Worm (Caenorhabditis elegans): ENCODE measurements around the gene M03F8.1.

Gene M03F8.1

DNA sequence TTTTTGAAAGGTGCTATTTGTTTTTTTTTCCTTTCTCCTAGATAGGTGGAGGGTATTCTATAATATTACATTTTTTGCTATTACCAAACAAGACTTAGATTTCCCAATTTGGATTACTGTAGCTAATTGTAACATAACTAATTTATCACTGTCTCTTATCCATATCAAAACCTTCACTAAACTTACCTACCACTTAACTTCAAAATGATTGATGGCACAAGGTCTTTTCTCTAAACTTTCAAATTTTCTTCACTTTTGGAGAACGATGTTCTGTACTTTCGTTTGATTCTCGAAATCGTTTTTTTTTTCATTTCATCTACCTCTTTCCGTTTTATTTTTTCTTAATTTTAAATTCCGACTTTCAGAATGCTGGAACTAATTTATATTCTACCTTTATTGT, 32.1 kb downstream of the M03F8.1 start, which contains the start of gene dhs-16:
Gene dhs-16 (plus strand): TSS at position 366 of the 400 bp plus-strand sequence.
- no peak for TF ChIP-seq ceh-19 (GFP tag; optimal IDR thresholded peaks at IDR 0.05)
- no peak for TF ChIP-seq hlh-30 (tag; optimal IDR thresholded peaks at IDR 0.05; ENCODE audit: insufficient read depth)
- TF ChIP-seq ceh-45 (GFP tag; IDR thresholded peaks at IDR 0.05): no peak
- TF ChIP-seq ttx-3 (tag; optimal IDR thresholded peaks at IDR 0.05): no peak
- TF ChIP-seq C38D4.7 (GFP tag; optimal IDR thresholded peaks at IDR 0.05): no peak
- TF ChIP-seq pros-1 (tag; optimal IDR thresholded peaks at IDR 0.05): no peak
- no peak for TF ChIP-seq lin-11 (tag; optimal IDR thresholded peaks at IDR 0.05)
- no peak for TF ChIP-seq ahr-1 (tag; optimal IDR thresholded peaks at IDR 0.05)
- TF ChIP-seq ceh-24 (tag; optimal IDR thresholded peaks at IDR 0.05): no peak
- TF ChIP-seq che-1 (tag; optimal IDR thresholded peaks at IDR 0.05): no peak

DNA sequence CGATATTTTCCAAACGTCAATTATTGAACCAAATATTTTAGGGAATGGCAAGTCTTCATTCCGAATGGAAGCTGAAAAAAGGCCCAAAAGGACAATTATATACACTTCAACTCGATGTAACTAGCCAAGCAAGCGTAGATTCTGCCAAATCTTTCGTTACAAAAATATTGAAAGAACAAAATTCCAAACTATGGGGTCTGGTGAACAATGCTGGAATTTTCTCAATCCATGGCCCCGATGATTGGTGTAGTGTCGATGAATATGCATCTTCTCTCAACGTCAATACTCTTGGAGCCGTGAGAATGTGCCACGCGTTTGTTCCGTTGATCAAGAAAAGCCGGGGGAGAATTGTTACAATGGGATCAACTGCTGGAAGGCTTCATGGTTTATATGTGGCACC, 33.0 kb downstream of the M03F8.1 start:
- TF ChIP-seq ets-4 (tag; optimal IDR thresholded peaks at IDR 0.05) (no peak), ceh-30 (tag; optimal IDR thresholded peaks at IDR 0.05) (no peak), nhr-11 (tag; optimal IDR thresholded peaks at IDR 0.05) (no peak), lim-6 (tag; optimal IDR thresholded peaks at IDR 0.05) (no peak), F13H6.1 (tag; optimal IDR thresholded peaks at IDR 0.05) (no peak), ceh-18 (tag; optimal IDR thresholded peaks at IDR 0.05) (no peak), ztf-16 (tag; optimal IDR thresholded peaks at IDR 0.05) (no peak), pag-3 (tag; optimal IDR thresholded peaks at IDR 0.05; ENCODE audit: borderline replicate concordance) (no peak), npax-4 (tag; optimal IDR thresholded peaks at IDR 0.05) (no peak), ceh-31 (tag; optimal IDR thresholded peaks at IDR 0.05) (no peak), lin-11 (tag; optimal IDR thresholded peaks at IDR 0.05) (no peak), hlh-8 (tag; optimal IDR thresholded peaks at IDR 0.05) (no peak), hlh-13 (GFP tag; optimal IDR thresholded peaks at IDR 0.05) (no peak), pha-2 (tag; optimal IDR thresholded peaks at IDR 0.05) (no peak), ceh-9 (tag; optimal IDR thresholded peaks at IDR 0.05) (no peak), K09A11.1 (tag; optimal IDR thresholded peaks at IDR 0.05; ENCODE audit: insufficient read depth) (no peak), dmd-4 (tag; optimal IDR thresholded peaks at IDR 0.05; ENCODE audit: borderline replicate concordance) (no peak), dve-1 (tag; optimal IDR thresholded peaks at IDR 0.05) (no peak)

DNA sequence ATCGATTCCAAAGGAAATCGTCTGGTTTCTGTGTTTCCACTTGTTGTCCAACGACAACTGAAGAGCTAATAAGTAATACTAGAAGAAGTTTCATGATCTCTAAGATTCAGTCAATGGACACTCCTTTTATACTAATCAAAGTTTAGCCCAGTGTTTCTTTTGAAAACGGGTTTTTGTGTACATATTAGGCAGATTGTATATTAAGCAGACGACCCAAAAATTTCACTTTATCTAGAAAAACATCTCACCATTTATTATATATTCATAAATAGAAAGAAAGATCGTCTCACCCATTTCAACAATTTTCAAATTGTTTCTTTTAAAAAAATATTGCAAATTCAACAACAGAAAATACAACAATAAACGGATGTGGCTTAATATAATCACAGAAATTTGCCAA, 35.5 kb downstream of the M03F8.1 start, which contains the start of gene C10F3.7:
Gene C10F3.7 (minus strand): TSS at position 101 of the 400 bp plus-strand sequence.
- TF ChIP-seq ceh-9 (tag; optimal IDR thresholded peaks at IDR 0.05): no peak
- no peak for TF ChIP-seq hlh-8 (tag; optimal IDR thresholded peaks at IDR 0.05)
- TF ChIP-seq sdc-2 (tag; optimal IDR thresholded peaks at IDR 0.05): no peak
- no peak for TF ChIP-seq pqm-1 (tag; optimal IDR thresholded peaks at IDR 0.05)
- no peak for TF ChIP-seq eyg-1 (tag; optimal IDR thresholded peaks at IDR 0.05)
- TF ChIP-seq hlh-13 (GFP tag; optimal IDR thresholded peaks at IDR 0.05): no peak
- no peak for TF ChIP-seq ceh-48 (tag; optimal IDR thresholded peaks at IDR 0.05)
- no peak for TF ChIP-seq lim-6 (tag; optimal IDR thresholded peaks at IDR 0.05)
- TF ChIP-seq pax-1 (tag; optimal IDR thresholded peaks at IDR 0.05): no peak
- no peak for TF ChIP-seq ceh-18 (tag; optimal IDR thresholded peaks at IDR 0.05)
- no peak for TF ChIP-seq tbx-7 (tag; optimal IDR thresholded peaks at IDR 0.05)
- no peak for TF ChIP-seq unc-55 (GFP tag; optimal IDR thresholded peaks at IDR 0.05)
- no peak for TF ChIP-seq sox-4 (tag; optimal IDR thresholded peaks at IDR 0.05)

DNA sequence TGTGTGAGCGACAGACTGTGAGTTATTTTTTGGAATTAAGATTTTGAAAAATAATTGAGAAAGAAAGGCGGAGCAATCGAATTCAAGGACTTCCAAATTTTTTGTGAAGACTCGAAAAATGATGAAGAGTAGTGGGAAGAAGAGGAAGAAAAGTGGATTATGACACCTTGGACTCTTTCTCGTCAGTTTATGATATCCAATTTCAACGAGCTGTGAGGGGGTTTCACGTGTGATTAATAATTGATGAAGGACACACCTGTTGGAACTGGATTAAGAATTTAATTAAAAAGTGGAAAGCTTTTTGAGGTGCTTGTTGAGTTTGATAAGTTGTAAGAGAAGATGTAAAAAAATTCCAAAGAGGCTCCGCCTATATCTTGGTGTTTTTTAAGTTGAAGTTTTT, 39.1 kb downstream of the M03F8.1 start, which contains the start of gene fut-8:
Gene fut-8 (minus strand): TSS at position 101 of the 400 bp plus-strand sequence.
- no peak for TF ChIP-seq ceh-19 (GFP tag; optimal IDR thresholded peaks at IDR 0.05)
- TF ChIP-seq ceh-34 (tag; optimal IDR thresholded peaks at IDR 0.05): peak; percentile 42
